Worm (Caenorhabditis elegans): ENCODE data around the gene rabn-5.

ce11 chrIII:5886893-5887292 is 22.5 kb downstream of the rabn-5 start, which contains the start of gene C28H8.7:
- TF ChIP-seq ama-1 (optimal IDR thresholded peaks at IDR 0.05) (no peak), tbx-11 (GFP tag; IDR thresholded peaks at IDR 0.05) (no peak)

Measured in whole organism, early embryonic.